Worm (Caenorhabditis elegans): Measurements from ENCODE around the gene srab-7.

- TF ChIP-seq mab-5 (tag; optimal IDR thresholded peaks at IDR 0.05) (no peak), lsy-2 (tag; optimal IDR thresholded peaks at IDR 0.05) (no peak), nhr-76 (tag; optimal IDR thresholded peaks at IDR 0.05) (no peak), bed-3 (GFP tag; optimal IDR thresholded peaks at IDR 0.05) (no peak), unc-39 (tag; optimal IDR thresholded peaks at IDR 0.05) (no peak), elt-3 (tag; optimal IDR thresholded peaks at IDR 0.05) (no peak), unc-62 (GFP tag; optimal IDR thresholded peaks at IDR 0.05) (no peak), zip-8 (tag; optimal IDR thresholded peaks at IDR 0.05) (no peak), ham-2 (GFP tag; optimal IDR thresholded peaks at IDR 0.05) (no peak), lin-13 (tag; optimal IDR thresholded peaks at IDR 0.05) (no peak)
Measured at ce11 chrV:3158379-3158778, 3.4 kb upstream of the srab-7 start.

Measured in whole organism, mixed stage, embryonic.